Fruit fly (Drosophila melanogaster) whole organism, embryonic: ENCODE data around the gene Ankrd49.
A peak's percentile ranks its signal among the peaks of the same experiment; 100 is the strongest.

Source experiments
- Aef1 ChIP-seq: fragments of 200-800 bp; sonication (Bioruptor generic); IDR thresholded peaks from 3 replicates; pipeline ENCODE4 v1.3.6; 2022; ENCODE audit warnings: missing biosample characterization, missing genetic modification characterization
- Atf3 ChIP-seq: fragments of 200-800 bp; sonication (Bioruptor generic); optimal IDR thresholded peaks from 3 replicates; lab custom pipeline; 2016; ENCODE audit warnings: missing biosample characterization, missing genetic modification characterization
- Bgb ChIP-seq: fragments of 200-800 bp; sonication (Bioruptor generic); IDR thresholded peaks from 2 replicates; pipeline ENCODE4 v1.3.6; 2022; ENCODE audit warnings: missing biosample characterization, missing genetic modification characterization; ENCODE audit not compliant: partially characterized antibody
- Blimp-1 ChIP-seq: fragments of 200-800 bp; sonication (Bioruptor generic); optimal IDR thresholded peaks from 3 replicates; lab custom pipeline; 2018; ENCODE audit warnings: missing biosample characterization, missing genetic modification characterization, mild to moderate bottlenecking, moderate library complexity, missing genetic modification reagents
- BtbVII ChIP-seq: fragments of 200-800 bp; sonication (Bioruptor generic); optimal IDR thresholded peaks from 3 replicates; lab custom pipeline; 2017; ENCODE audit warnings: missing biosample characterization, mild to moderate bottlenecking, missing genetic modification characterization
- CG11398 ChIP-seq: fragments of 200-800 bp; sonication (Bioruptor generic); optimal IDR thresholded peaks from 2 replicates; lab custom pipeline; 2016; ENCODE audit warnings: missing biosample characterization, missing genetic modification characterization
- CG12659 ChIP-seq: fragments of 200-800 bp; sonication (Bioruptor generic); optimal IDR thresholded peaks from 3 replicates; lab custom pipeline; 2017; ENCODE audit warnings: mild to moderate bottlenecking, missing biosample characterization, missing genetic modification reagents, missing genetic modification characterization
- CG14441 ChIP-seq: fragments of 200-800 bp; sonication (Bioruptor generic); IDR thresholded peaks from 2 replicates; pipeline ENCODE4 v1.3.6; 2022; ENCODE audit warnings: missing biosample characterization, missing genetic modification characterization
- CG15073 ChIP-seq: fragments of 200-800 bp; sonication (Bioruptor generic); optimal IDR thresholded peaks from 2 replicates; lab custom pipeline; 2016; ENCODE audit warnings: missing biosample characterization, missing genetic modification characterization
- CG2120 ChIP-seq: fragments of 200-800 bp; sonication (Bioruptor generic); optimal IDR thresholded peaks from 3 replicates; lab custom pipeline; 2016; ENCODE audit warnings: missing biosample characterization, missing genetic modification characterization
- CG2199 ChIP-seq: fragments of 200-800 bp; sonication (Bioruptor generic); IDR thresholded peaks from 3 replicates; pipeline ENCODE4 v1.3.6; 2022; ENCODE audit warnings: missing biosample characterization, missing genetic modification characterization
- CG31365 ChIP-seq: fragments of 200-800 bp; sonication (Bioruptor generic); optimal IDR thresholded peaks from 2 replicates; lab custom pipeline; 2018; ENCODE audit warnings: missing biosample characterization, mild to moderate bottlenecking, missing genetic modification characterization
- CG3407 ChIP-seq: fragments of 200-800 bp; sonication (Bioruptor generic); optimal IDR thresholded peaks from 2 replicates; lab custom pipeline; 2018; ENCODE audit warnings: missing biosample characterization, mild to moderate bottlenecking, missing genetic modification characterization
- CG6765 ChIP-seq: fragments of 200-800 bp; sonication (Bioruptor generic); optimal IDR thresholded peaks from 3 replicates; lab custom pipeline; 2017; ENCODE audit warnings: missing biosample characterization, mild to moderate bottlenecking, missing genetic modification characterization
- CG7987 ChIP-seq: fragments of 200-800 bp; sonication (Bioruptor generic); optimal IDR thresholded peaks from 2 replicates; lab custom pipeline; 2018; ENCODE audit warnings: missing biosample characterization, mild to moderate bottlenecking, missing genetic modification characterization, moderate library complexity
- CG8290 ChIP-seq, 3 experiments: fragments of 200-800 bp; sonication (Bioruptor generic); optimal IDR thresholded peaks; 2 replicates each; lab custom pipeline; 2016 to 2019; ENCODE audit warnings: missing biosample characterization in 3 of 3, missing genetic modification characterization in 3 of 3, mild to moderate bottlenecking in 2 of 3, moderate library complexity in 1 of 3
- CG8944 ChIP-seq: fragments of 200-800 bp; sonication (Bioruptor generic); optimal IDR thresholded peaks from 3 replicates; lab custom pipeline; 2016; ENCODE audit warnings: missing biosample characterization, missing genetic modification characterization
- CTCF ChIP-seq: fragments of 200-800 bp; sonication (Bioruptor generic); optimal IDR thresholded peaks from 2 replicates; lab custom pipeline; 2017; ENCODE audit warnings: missing biosample characterization, mild to moderate bottlenecking, missing genetic modification characterization, moderate library complexity
- Camta ChIP-seq: fragments of 200-800 bp; sonication (Bioruptor generic); optimal IDR thresholded peaks from 2 replicates; lab custom pipeline; 2016; ENCODE audit warnings: missing biosample characterization, missing genetic modification characterization
- D ChIP-seq, 2 experiments: fragments of 200-800 bp in 1 of 2; fragments of >200 bp in 1 of 2; sonication (Bioruptor generic) in 1 of 2; optimal IDR thresholded peaks; 2 replicates in 1 of 2; 3 replicates in 1 of 2; lab custom pipeline; 2017; ENCODE audit warnings: mild to moderate bottlenecking in 1 of 2, missing biosample characterization in 1 of 2, missing genetic modification characterization in 1 of 2, missing genetic modification reagents in 1 of 2
- Dbx ChIP-seq: fragments of 200-800 bp; sonication (Bioruptor generic); IDR thresholded peaks from 3 replicates; pipeline ENCODE4 v1.3.6; 2022; ENCODE audit warnings: missing biosample characterization, missing genetic modification characterization
- Dip2 ChIP-seq: fragments of 200-800 bp; sonication (Bioruptor generic); IDR thresholded peaks from 2 replicates; pipeline ENCODE4 v1.3.6; 2022; ENCODE audit warnings: missing biosample characterization, missing genetic modification characterization
- E2f1 ChIP-seq: fragments of 200-800 bp; sonication (Bioruptor generic); IDR thresholded peaks from 2 replicates; pipeline ENCODE4 v1.3.6; 2022; ENCODE audit warnings: missing biosample characterization, missing genetic modification characterization
- GATAe ChIP-seq: fragments of 200-800 bp; sonication (Bioruptor generic); conservative IDR thresholded peaks from 2 replicates; pipeline ENCODE4 v1.3.6; 2022; ENCODE audit warnings: missing biosample characterization, missing genetic modification characterization
- Gsc ChIP-seq: fragments of 200-800 bp; sonication (Bioruptor generic); IDR thresholded peaks from 2 replicates; pipeline ENCODE4 v1.3.6; 2022; ENCODE audit warnings: missing biosample characterization, missing genetic modification characterization
- HLH3B ChIP-seq: fragments of 200-800 bp; sonication (Bioruptor generic); IDR thresholded peaks from 2 replicates; pipeline ENCODE4 v1.3.6; 2022; ENCODE audit warnings: missing biosample characterization, missing genetic modification characterization
- Hr78 ChIP-seq, 2 experiments: fragments of 200-800 bp in 1 of 2; fragments of >200 bp in 1 of 2; sonication (Bioruptor generic) in 1 of 2; optimal IDR thresholded peaks; 2 replicates each; lab custom pipeline; 2017 to 2019; ENCODE audit warnings: missing biosample characterization in 2 of 2, missing genetic modification characterization in 2 of 2, mild to moderate bottlenecking in 1 of 2, moderate library complexity in 1 of 2
- Lpt ChIP-seq: fragments of >200 bp; optimal IDR thresholded peaks from 2 replicates; lab custom pipeline; 2018; ENCODE audit warnings: missing biosample characterization, missing genetic modification characterization
- Med ChIP-seq: fragments of 200-800 bp; sonication (Bioruptor generic); peaks from one replicate; lab custom pipeline; 2016; ENCODE audit warnings: missing biosample characterization, missing genetic modification characterization, mild to moderate bottlenecking, inconsistent platforms, moderate library complexity
- Mes4 ChIP-seq: fragments of 200-800 bp; sonication (Bioruptor generic); optimal IDR thresholded peaks from 2 replicates; lab custom pipeline; 2016; ENCODE audit warnings: missing biosample characterization, missing genetic modification characterization
- Myb ChIP-seq: fragments of 200-800 bp; sonication (Bioruptor generic); optimal IDR thresholded peaks from 2 replicates; lab custom pipeline; 2016; ENCODE audit warnings: missing biosample characterization, missing genetic modification characterization
- NFAT ChIP-seq: fragments of 200-800 bp; sonication (Bioruptor generic); IDR thresholded peaks from 2 replicates; pipeline ENCODE4 v1.3.6; 2022; ENCODE audit warnings: missing biosample characterization, missing genetic modification characterization
- Rx ChIP-seq: fragments of 200-800 bp; sonication (Bioruptor generic); IDR thresholded peaks from 2 replicates; pipeline ENCODE4 v1.3.6; 2022; ENCODE audit warnings: missing biosample characterization, missing genetic modification characterization
- Sin3A ChIP-seq: fragments of >200 bp; optimal IDR thresholded peaks from 2 replicates; lab custom pipeline; 2018
- Six4 ChIP-seq: fragments of 200-800 bp; sonication (Bioruptor generic); optimal IDR thresholded peaks from 2 replicates; lab custom pipeline; 2016; ENCODE audit warnings: missing biosample characterization, missing genetic modification characterization
- Xbp1 ChIP-seq: fragments of 200-800 bp; sonication (Bioruptor generic); optimal IDR thresholded peaks from 3 replicates; lab custom pipeline; 2016; ENCODE audit warnings: missing biosample characterization, mild to moderate bottlenecking, missing genetic modification characterization
- ara ChIP-seq: fragments of 200-800 bp; sonication (Bioruptor generic); IDR thresholded peaks from 2 replicates; pipeline ENCODE4 v1.3.6; 2022; ENCODE audit warnings: missing biosample characterization, missing genetic modification characterization
- en ChIP-seq: fragments of 200-800 bp; sonication (Bioruptor generic); optimal IDR thresholded peaks from 2 replicates; lab custom pipeline; 2016; ENCODE audit warnings: missing biosample characterization, missing genetic modification characterization
- gfzf ChIP-seq: fragments of 200-800 bp; sonication (Bioruptor generic); optimal IDR thresholded peaks from 2 replicates; lab custom pipeline; 2016; ENCODE audit warnings: missing biosample characterization, mild to moderate bottlenecking, missing genetic modification characterization, moderate library complexity
- grau ChIP-seq: fragments of 200-800 bp; optimal IDR thresholded peaks from 3 replicates; lab custom pipeline; 2019; ENCODE audit warnings: missing biosample characterization, mild to moderate bottlenecking, missing genetic modification characterization, moderate library complexity
- jumu ChIP-seq: fragments of 200-800 bp; sonication (Bioruptor generic); optimal IDR thresholded peaks from 3 replicates; lab custom pipeline; 2016; ENCODE audit warnings: missing biosample characterization, missing genetic modification characterization
- lola ChIP-seq, 3 experiments: fragments of >200 bp in 2 of 3; fragments of 200-800 bp in 1 of 3; sonication (Bioruptor generic) in 1 of 3; optimal IDR thresholded peaks; 2 replicates each; lab custom pipeline; 2017 to 2019; ENCODE audit warnings: missing biosample characterization in 3 of 3, missing genetic modification characterization in 3 of 3, mild to moderate bottlenecking in 1 of 3, moderate library complexity in 1 of 3
- mld ChIP-seq: fragments of 200-800 bp; sonication (Bioruptor generic); IDR thresholded peaks from 3 replicates; pipeline ENCODE4 v1.3.6; 2022; ENCODE audit warnings: missing biosample characterization, missing genetic modification characterization; ENCODE audit not compliant: partially characterized antibody
- ro ChIP-seq: fragments of 200-800 bp; sonication (Bioruptor generic); IDR thresholded peaks from 2 replicates; pipeline ENCODE4 v1.3.6; 2022; ENCODE audit warnings: missing biosample characterization, missing genetic modification characterization
- salm ChIP-seq: fragments of 200-800 bp; sonication (Bioruptor generic); optimal IDR thresholded peaks from 2 replicates; lab custom pipeline; 2018; ENCODE audit warnings: missing biosample characterization, mild to moderate bottlenecking, missing genetic modification characterization
- sob ChIP-seq: fragments of 200-800 bp; sonication (Bioruptor generic); IDR thresholded peaks from 2 replicates; pipeline ENCODE4 v1.3.6; 2022; ENCODE audit warnings: missing biosample characterization, missing genetic modification characterization
- sr ChIP-seq: fragments of 200-800 bp; sonication (Bioruptor generic); IDR thresholded peaks from 3 replicates; pipeline ENCODE4 v1.3.6; 2022; ENCODE audit warnings: missing biosample characterization, missing genetic modification characterization
- usp ChIP-seq: fragments of >200 bp; optimal IDR thresholded peaks from 2 replicates; lab custom pipeline; 2017; ENCODE audit warnings: missing biosample characterization, missing genetic modification characterization
- yki ChIP-seq: fragments of >200 bp; optimal IDR thresholded peaks from 3 replicates; lab custom pipeline; 2018

The Ankrd49 gene

DNA sequence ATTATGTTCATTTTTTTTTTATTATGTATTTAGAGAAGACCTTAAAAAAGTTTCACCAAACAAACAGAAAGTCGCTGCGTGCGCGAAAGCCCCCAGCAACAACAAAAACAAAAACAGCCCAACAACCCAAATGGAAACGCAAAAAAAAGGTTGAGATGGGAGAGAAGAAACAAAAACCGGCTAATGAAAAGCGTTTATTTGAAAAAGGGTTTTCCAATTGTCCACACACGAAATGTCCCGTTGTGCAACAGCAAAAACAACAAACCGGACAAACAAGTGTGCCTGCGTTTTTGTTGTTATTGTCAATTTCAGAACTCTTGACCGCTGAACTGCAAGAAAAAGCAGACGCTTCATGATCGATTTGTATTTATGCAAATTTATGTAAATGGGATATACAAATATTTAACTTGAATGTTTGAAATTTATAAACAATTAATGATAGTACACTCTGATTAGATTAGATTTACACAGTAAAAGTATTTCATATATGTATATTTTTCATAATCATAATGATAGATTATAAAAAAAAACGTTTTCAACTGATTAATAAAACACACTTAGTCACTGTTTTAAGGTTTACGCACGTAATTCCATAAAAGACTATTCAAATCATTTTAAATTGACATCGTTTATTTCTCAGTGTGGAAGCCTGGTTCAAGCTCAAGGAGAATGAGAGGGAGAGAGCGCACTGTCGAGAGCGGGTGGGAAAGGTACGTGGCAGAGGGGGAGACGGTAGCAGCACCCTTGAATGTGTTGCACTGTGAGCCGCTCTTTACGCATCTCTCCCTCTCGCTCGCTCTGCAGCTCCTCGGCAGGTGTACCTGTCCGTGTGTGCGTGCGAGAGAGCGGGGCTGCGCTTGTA lies 49.4 kb upstream of the Ankrd49 start (continued):
- TF ChIP-seq Myb (GFP tag; lab: Kevin White, UChicago), result no peak
- no peak for TF ChIP-seq Sin3A (lab: Kevin White, UChicago)
- TF ChIP-seq gfzf (GFP tag; lab: Kevin White, UChicago), result no peak
- peak; percentile 63 for TF ChIP-seq HLH3B
- 0 out of 3 replicates have a peak, but pooled peaks have one; percentile 7 for TF ChIP-seq mld (GFP tag; lab: Robert Waterston, UW)
- 0 out of 3 replicates have a peak, but pooled peaks have one; percentile 35 for TF ChIP-seq Dbx (GFP tag; lab: Robert Waterston, UW)
- TF ChIP-seq CG2120 (GFP tag; lab: Kevin White, UChicago), result peak; percentile 31
- no peak; the same call in 1 of the 2 replicates for TF ChIP-seq Rx (GFP tag; lab: Robert Waterston, UW)
- TF ChIP-seq Six4 (GFP tag; lab: Kevin White, UChicago), result peak; percentile 82
- no peak for TF ChIP-seq en (GFP tag; lab: Kevin White, UChicago)
- peak; percentile 47 for TF ChIP-seq Camta (GFP tag; lab: Kevin White, UChicago)
- TF ChIP-seq CG7987, result peak; percentile 54
- no peak for TF ChIP-seq D (optimal IDR thresholded peaks at IDR 0.05; lab: Kevin White, UChicago)
- TF ChIP-seq D (GFP tag; optimal IDR thresholded peaks at IDR 0.05; lab: Kevin White, UChicago), result peak; percentile 81
- no peak for TF ChIP-seq CG14441 (GFP tag; lab: Robert Waterston, UW)
- peak; percentile 82 for TF ChIP-seq CG8290 (GFP tag; optimal IDR thresholded peaks at IDR 0.05; lab: Kevin White, UChicago)
- TF ChIP-seq CG8290 (tag; optimal IDR thresholded peaks at IDR 0.05; lab: Kevin White, UChicago), result no peak
- TF ChIP-seq NFAT (GFP tag; lab: Robert Waterston, UW), result no peak
- TF ChIP-seq CG11398, result no peak
- no peak for TF ChIP-seq CG15073 (GFP tag; lab: Kevin White, UChicago)
- TF ChIP-seq CG31365 (tag; lab: Kevin White, UChicago), result no peak
- peak; percentile 68 for TF ChIP-seq grau
- TF ChIP-seq CTCF, result peak; percentile 31
- TF ChIP-seq sob (GFP tag; lab: Robert Waterston, UW), result peak; percentile 46; the same call in 1 of the 2 replicates
- no peak for TF ChIP-seq Atf3 (GFP tag; lab: Kevin White, UChicago)
- peak; percentile 73 for TF ChIP-seq Xbp1 (GFP tag; lab: Kevin White, UChicago)
- no peak for TF ChIP-seq Dip2 (GFP tag; lab: Robert Waterston, UW)
- peak; percentile 59; the same call in 2 of the 3 replicates for TF ChIP-seq Aef1
- TF ChIP-seq Med (GFP tag; lab: Kevin White, UChicago), result peak; percentile 80
- peak; percentile 71 for TF ChIP-seq E2f1 (GFP tag; lab: Robert Waterston, UW)
- peak; percentile 65 for TF ChIP-seq BtbVII (GFP tag; lab: Kevin White, UChicago)
- TF ChIP-seq CG3407 (GFP tag; lab: Kevin White, UChicago), result peak; percentile 64
- 0 out of 2 replicates have a peak, but pooled peaks have one; percentile 14 for TF ChIP-seq Bgb (GFP tag; lab: Robert Waterston, UW)
- TF ChIP-seq Gsc (GFP tag; lab: Robert Waterston, UW), result no peak
- no peak for TF ChIP-seq usp (GFP tag; lab: Kevin White, UChicago)
- TF ChIP-seq lola (GFP tag; optimal IDR thresholded peaks at IDR 0.05; lab: Kevin White, UChicago), result peak in 1 of 3 experiments; percentile 88
- no peak; the same call in 2 of the 3 replicates for TF ChIP-seq sr (GFP tag; lab: Robert Waterston, UW)
- TF ChIP-seq jumu, result no peak
- TF ChIP-seq CG8944 (GFP tag; lab: Kevin White, UChicago), result no peak
- peak; percentile 67 for TF ChIP-seq yki (lab: Kevin White, UChicago)
- TF ChIP-seq Lpt (GFP tag; lab: Kevin White, UChicago), result no peak
- TF ChIP-seq GATAe (GFP tag; lab: Robert Waterston, UW), result no peak
- peak; percentile 73 for TF ChIP-seq CG12659 (GFP tag; lab: Kevin White, UChicago)
- TF ChIP-seq ro (GFP tag; lab: Robert Waterston, UW), result no peak; the same call in 1 of the 2 replicates
- 0 out of 3 replicates have a peak, but pooled peaks have one; percentile 74 for TF ChIP-seq CG2199 (GFP tag; lab: Robert Waterston, UW)
- peak; percentile 51 for TF ChIP-seq CG6765
- TF ChIP-seq salm (tag; lab: Kevin White, UChicago), result peak; percentile 58
- TF ChIP-seq Blimp-1 (GFP tag; lab: Kevin White, UChicago), result peak; percentile 82
- TF ChIP-seq ara, result peak; percentile 67
- peak; percentile 7 for TF ChIP-seq Mes4 (GFP tag; lab: Kevin White, UChicago)
- TF ChIP-seq Hr78 (GFP tag; optimal IDR thresholded peaks at IDR 0.05; lab: Kevin White, UChicago), result peak in 1 of 2 experiments; percentile 65
